Fruit fly (Drosophila melanogaster): ENCODE measurements around the gene Dad.

- TF ChIP-seq Asciz (GFP tag; optimal IDR thresholded peaks at IDR 0.05) (peak; percentile 82), Spps (tag; optimal IDR thresholded peaks at IDR 0.05) (peak; percentile 67), odd (GFP tag; optimal IDR thresholded peaks at IDR 0.05) (peak; percentile 79), tap (tag; optimal IDR thresholded peaks at IDR 0.05) (peak; percentile 48), onecut (GFP tag; IDR thresholded peaks at IDR 0.05) (peak; percentile 61), CTCF (GFP tag; optimal IDR thresholded peaks at IDR 0.05) (peak; percentile 56), crc (GFP tag; optimal IDR thresholded peaks at IDR 0.05) (no peak), prd (optimal IDR thresholded peaks at IDR 0.05) (no peak), prd (GFP tag; IDR thresholded peaks at IDR 0.05) (no peak), CG8290 (GFP tag; optimal IDR thresholded peaks at IDR 0.05) (no peak), CG8290 (tag; optimal IDR thresholded peaks at IDR 0.05) (peak in 1 of 2 experiments; percentile 3), CG15269 (tag; optimal IDR thresholded peaks at IDR 0.05) (no peak), CG16779 (GFP tag; IDR thresholded peaks at IDR 0.05) (no peak)
Measured at dm6 chr3R:17020956-17021355, 32.9 kb upstream of the Dad start, which contains the start of gene Adsl.

Data from whole organism, embryonic.